Fruit fly (Drosophila melanogaster) whole organism, wandering third instar larva: ENCODE data around the gene CG7985.

Experiments
- Abd-B ChIP-seq: fragments of >200 bp; optimal IDR thresholded peaks from 2 replicates; lab custom pipeline; 2017; ENCODE audit warnings: missing biosample characterization, missing genetic modification characterization
- CG32264 ChIP-seq: fragments of 200-800 bp; sonication (Bioruptor generic); optimal IDR thresholded peaks from 2 replicates; lab custom pipeline; 2016; ENCODE audit warnings: missing biosample characterization, missing genetic modification characterization
- CG9705 ChIP-seq: fragments of 200-800 bp; sonication (Bioruptor generic); optimal IDR thresholded peaks from 2 replicates; lab custom pipeline; 2018; ENCODE audit warnings: missing biosample characterization, mild to moderate bottlenecking, missing genetic modification characterization
- CrebA ChIP-seq: fragments of 200-800 bp; sonication (Bioruptor generic); optimal IDR thresholded peaks from 2 replicates; lab custom pipeline; 2016; ENCODE audit warnings: missing biosample characterization, mild to moderate bottlenecking, missing genetic modification characterization, borderline replicate concordance
- Dfd ChIP-seq: fragments of >200 bp; optimal IDR thresholded peaks from 2 replicates; lab custom pipeline; 2017; ENCODE audit warnings: missing biosample characterization, missing genetic modification characterization
- Dif ChIP-seq: fragments of 200-275, 200-300 bp; sonication (Bioruptor generic); optimal IDR thresholded peaks from 2 replicates; lab custom pipeline; 2018; ENCODE audit warnings: missing biosample characterization, missing genetic modification characterization; ENCODE audit not compliant: partially characterized antibody
- GATAd ChIP-seq: sonication (Bioruptor generic); optimal IDR thresholded peaks from 2 replicates; lab custom pipeline; 2016; ENCODE audit warnings: missing biosample characterization, missing genetic modification characterization
- HLH106 ChIP-seq: fragments of 200-800 bp; optimal IDR thresholded peaks from 3 replicates; lab custom pipeline; 2019; ENCODE audit warnings: missing biosample characterization, mild to moderate bottlenecking, missing genetic modification characterization, moderate library complexity
- Hnf4 ChIP-seq: fragments of 200-800 bp; sonication (Bioruptor generic); optimal IDR thresholded peaks from 2 replicates; lab custom pipeline; 2016; ENCODE audit warnings: missing biosample characterization, mild to moderate bottlenecking, missing genetic modification characterization
- Hr78 ChIP-seq: fragments of >200 bp; optimal IDR thresholded peaks from 2 replicates; lab custom pipeline; 2017; ENCODE audit warnings: missing biosample characterization, missing genetic modification characterization
- Hr83 ChIP-seq: fragments of 200-300 bp; sonication (Bioruptor generic); optimal IDR thresholded peaks from 2 replicates; lab custom pipeline; 2016; ENCODE audit warnings: missing biosample characterization, mild to moderate bottlenecking, missing genetic modification characterization, moderate library complexity; ENCODE audit not compliant: poor library complexity, severe bottlenecking
- Jra ChIP-seq: sonication (Bioruptor generic); optimal IDR thresholded peaks from 2 replicates; lab custom pipeline; 2016; ENCODE audit warnings: missing biosample characterization, missing genetic modification characterization
- Mio ChIP-seq: sonication (Bioruptor generic); optimal IDR thresholded peaks from 2 replicates; lab custom pipeline; 2016; ENCODE audit warnings: missing biosample characterization, missing genetic modification characterization
- Myc ChIP-seq: fragments of >200 bp; optimal IDR thresholded peaks from 2 replicates; lab custom pipeline; 2017
- N ChIP-seq: fragments of >200 bp; optimal IDR thresholded peaks from 2 replicates; lab custom pipeline; 2018; ENCODE audit warnings: missing biosample characterization, missing external identifiers, missing genetic modification characterization
- OdsH ChIP-seq: fragments of 200-800 bp; sonication (Bioruptor generic); optimal IDR thresholded peaks from 2 replicates; lab custom pipeline; 2016; ENCODE audit warnings: missing biosample characterization, mild to moderate bottlenecking, missing genetic modification characterization
- Rel ChIP-seq, 2 experiments: fragments of 200-800 bp; sonication (Bioruptor generic) in 1 of 2; optimal IDR thresholded peaks; 2 replicates in 1 of 2; 3 replicates in 1 of 2; lab custom pipeline; 2016 to 2019; ENCODE audit warnings: mild to moderate bottlenecking in 2 of 2, missing biosample characterization in 2 of 2, missing genetic modification characterization in 2 of 2, moderate library complexity in 1 of 2
- Sp1 ChIP-seq: fragments of 200-800 bp; sonication (Bioruptor generic); optimal IDR thresholded peaks from 3 replicates; lab custom pipeline; 2019; ENCODE audit warnings: missing biosample characterization, mild to moderate bottlenecking, missing genetic modification characterization, moderate library complexity
- Vsx2 ChIP-seq: fragments of 200-300, 225-300 bp; sonication (Bioruptor generic); optimal IDR thresholded peaks from 2 replicates; lab custom pipeline; 2018; ENCODE audit warnings: missing biosample characterization, missing genetic modification characterization; ENCODE audit not compliant: partially characterized antibody
- br ChIP-seq: fragments of 200-800 bp; sonication (Bioruptor generic); optimal IDR thresholded peaks from 2 replicates; lab custom pipeline; 2016; ENCODE audit warnings: missing biosample characterization, missing genetic modification characterization
- brk ChIP-seq: fragments of 200-800 bp; sonication (Bioruptor generic); optimal IDR thresholded peaks from 2 replicates; lab custom pipeline; 2016; ENCODE audit warnings: missing biosample characterization, mild to moderate bottlenecking, missing genetic modification characterization
- dl ChIP-seq, 2 experiments: fragments of 175-275, 200-275 bp in 1 of 2; fragments of 200-275 bp in 1 of 2; sonication (Bioruptor generic); optimal IDR thresholded peaks; lab custom pipeline; 2018; ENCODE audit warnings: mild to moderate bottlenecking in 2 of 2, missing biosample characterization in 2 of 2, missing genetic modification characterization in 2 of 2, moderate library complexity in 2 of 2; ENCODE audit not compliant: partially characterized antibody in 2 of 2, insufficient read depth in 1 of 2
- dmrt93B ChIP-seq: fragments of 200-800 bp; sonication (Bioruptor generic); optimal IDR thresholded peaks from 2 replicates; lab custom pipeline; 2018; ENCODE audit warnings: missing biosample characterization, mild to moderate bottlenecking, missing genetic modification characterization
- dsf ChIP-seq: sonication (Bioruptor generic); optimal IDR thresholded peaks from 2 replicates; lab custom pipeline; 2016; ENCODE audit warnings: missing biosample characterization, missing genetic modification characterization, borderline replicate concordance
- ey ChIP-seq: fragments of 200-800 bp; sonication (Bioruptor generic); optimal IDR thresholded peaks from 2 replicates; lab custom pipeline; 2016; ENCODE audit warnings: missing biosample characterization, missing genetic modification characterization
- foxo ChIP-seq, 2 experiments: fragments of 200-800 bp; sonication (Bioruptor generic); optimal IDR thresholded peaks; 2 replicates in 1 of 2; 3 replicates in 1 of 2; lab custom pipeline; 2016 to 2017; ENCODE audit warnings: missing biosample characterization in 2 of 2, missing genetic modification characterization in 2 of 2
- fru ChIP-seq: fragments of 200-800 bp; sonication (Bioruptor generic); optimal IDR thresholded peaks from 3 replicates; lab custom pipeline; 2016; ENCODE audit warnings: missing biosample characterization, mild to moderate bottlenecking, missing genetic modification characterization
- h ChIP-seq: fragments of 200-800 bp; sonication (Bioruptor generic); optimal IDR thresholded peaks from 3 replicates; lab custom pipeline; 2016; ENCODE audit warnings: missing biosample characterization, mild to moderate bottlenecking, missing genetic modification characterization
- jim ChIP-seq: fragments of 175-275, 200-325 bp; sonication (Bioruptor generic); optimal IDR thresholded peaks from 2 replicates; lab custom pipeline; 2016; ENCODE audit warnings: missing biosample characterization, mild to moderate bottlenecking, missing genetic modification characterization
- lola ChIP-seq: fragments of >200 bp; optimal IDR thresholded peaks from 2 replicates; lab custom pipeline; 2017; ENCODE audit warnings: missing biosample characterization, missing genetic modification characterization
- pan ChIP-seq: fragments of >200 bp; optimal IDR thresholded peaks from 2 replicates; lab custom pipeline; 2017
- psq ChIP-seq: fragments of 200-800 bp; sonication (Bioruptor generic); optimal IDR thresholded peaks from 3 replicates; lab custom pipeline; 2017; ENCODE audit warnings: missing biosample characterization, mild to moderate bottlenecking, missing genetic modification characterization, moderate library complexity
- rgr ChIP-seq: fragments of 200-800 bp; sonication (Bioruptor generic); optimal IDR thresholded peaks from 3 replicates; lab custom pipeline; 2016; ENCODE audit warnings: missing biosample characterization, mild to moderate bottlenecking, missing genetic modification characterization
- sage ChIP-seq: fragments of 200-800 bp; sonication (Bioruptor generic); optimal IDR thresholded peaks from 2 replicates; lab custom pipeline; 2016; ENCODE audit warnings: missing biosample characterization, mild to moderate bottlenecking, missing genetic modification characterization
- sv ChIP-seq: fragments of 200-800 bp; sonication (Bioruptor generic); optimal IDR thresholded peaks from 3 replicates; lab custom pipeline; 2016; ENCODE audit warnings: missing biosample characterization, missing genetic modification characterization
- tai ChIP-seq: sonication (Bioruptor generic); optimal IDR thresholded peaks from 2 replicates; lab custom pipeline; 2016; ENCODE audit warnings: missing biosample characterization, missing genetic modification characterization
- usp ChIP-seq: fragments of >200 bp; optimal IDR thresholded peaks from 2 replicates; lab custom pipeline; 2017; ENCODE audit warnings: missing biosample characterization, missing genetic modification characterization
- woc ChIP-seq: sonication (Bioruptor generic); optimal IDR thresholded peaks from 2 replicates; lab custom pipeline; 2016; ENCODE audit warnings: missing biosample characterization, mild to moderate bottlenecking, missing genetic modification characterization

Gene CG7985

dm6 chr3R:18171983-18172967 is 27.4 kb upstream of the CG7985 start (continued):
- TF ChIP-seq woc (GFP tag; lab: Kevin White, UChicago) (peak; percentile 50), Hr83 (no peak), psq (GFP tag; lab: Kevin White, UChicago) (no peak), fru (GFP tag; lab: Kevin White, UChicago) (peak; percentile 82), jim (no peak), br (GFP tag; lab: Kevin White, UChicago) (peak; percentile 68)

- TF ChIP-seq Rel (GFP tag; optimal IDR thresholded peaks at IDR 0.05; lab: Kevin White, UChicago) (no peak), Rel (tag; optimal IDR thresholded peaks at IDR 0.05; lab: Kevin White, UChicago) (no peak), Dif (GFP tag; lab: Kevin White, UChicago) (peak; percentile 12)
Observed at dm6 chr3R:18183244-18183643, 16.4 kb upstream of the CG7985 start, which contains the start of gene cdm. Gene cdm, minus strand, starts transcription at chr3R:18183479.

dm6 chr3R:18185385-18185784 is 14.3 kb upstream of the CG7985 start, which contains the start of the genes Arp5 and CG7208:
Gene Arp5, plus strand, starts transcription at chr3R:18185498.
Gene CG7208, minus strand, starts transcription at chr3R:18185715.
- no peak for TF ChIP-seq jim
- TF ChIP-seq Hnf4: no peak
- TF ChIP-seq woc (GFP tag; lab: Kevin White, UChicago): no peak
- no peak for TF ChIP-seq Dif (GFP tag; lab: Kevin White, UChicago)
- peak; percentile 57 for TF ChIP-seq sv (GFP tag; lab: Kevin White, UChicago)
- peak; percentile 70 for TF ChIP-seq HLH106
- no peak for TF ChIP-seq tai (GFP tag; lab: Kevin White, UChicago)
- peak; percentile 92 for TF ChIP-seq h (GFP tag; lab: Kevin White, UChicago)
- no peak for TF ChIP-seq Myc
- TF ChIP-seq Abd-B: no peak
- TF ChIP-seq psq (GFP tag; lab: Kevin White, UChicago): peak; percentile 97
- no peak for TF ChIP-seq sage (GFP tag; lab: Kevin White, UChicago)
- no peak for TF ChIP-seq Dfd
- TF ChIP-seq lola (GFP tag; lab: Kevin White, UChicago): no peak
- peak; percentile 81 for TF ChIP-seq rgr
- TF ChIP-seq Sp1: peak; percentile 65
- TF ChIP-seq CG9705 (GFP tag; lab: Kevin White, UChicago): peak; percentile 47
- TF ChIP-seq fru (GFP tag; lab: Kevin White, UChicago): peak; percentile 70
- TF ChIP-seq usp (GFP tag; lab: Kevin White, UChicago): no peak
- TF ChIP-seq CrebA (GFP tag; lab: Kevin White, UChicago): no peak
- no peak for TF ChIP-seq dmrt93B (GFP tag; lab: Kevin White, UChicago)
- TF ChIP-seq ey (GFP tag; lab: Kevin White, UChicago): peak; percentile 74
- TF ChIP-seq N: no peak
- no peak for TF ChIP-seq dl (GFP tag; optimal IDR thresholded peaks at IDR 0.05; lab: Kevin White, UChicago; ENCODE audit: insufficient read depth in 1 of 2, partially characterized antibody in 2 of 2)
- peak; percentile 44 for TF ChIP-seq GATAd (GFP tag; lab: Kevin White, UChicago)
- peak in 1 of 2 experiments; percentile 77 for TF ChIP-seq foxo (GFP tag; optimal IDR thresholded peaks at IDR 0.05; lab: Kevin White, UChicago)
- no peak for TF ChIP-seq brk
- TF ChIP-seq Hr83: peak; percentile 3
- TF ChIP-seq Hr78 (GFP tag; lab: Kevin White, UChicago): no peak
- no peak for TF ChIP-seq CG32264 (GFP tag; lab: Kevin White, UChicago)
- no peak for TF ChIP-seq Mio (GFP tag; lab: Kevin White, UChicago)
- TF ChIP-seq OdsH (GFP tag; lab: Kevin White, UChicago): peak; percentile 76
- peak; percentile 50 for TF ChIP-seq dsf (GFP tag; lab: Kevin White, UChicago)
- TF ChIP-seq br (GFP tag; lab: Kevin White, UChicago): peak; percentile 56
- no peak for TF ChIP-seq pan (lab: Kevin White, UChicago)
- no peak for TF ChIP-seq Rel (GFP tag; optimal IDR thresholded peaks at IDR 0.05; lab: Kevin White, UChicago)
- peak; percentile 24 for TF ChIP-seq Rel (tag; optimal IDR thresholded peaks at IDR 0.05; lab: Kevin White, UChicago)
- no peak for TF ChIP-seq Vsx2
- TF ChIP-seq Jra (GFP tag; lab: Kevin White, UChicago): peak; percentile 65
